Worm (Caenorhabditis elegans) whole organism, young adult: ENCODE results near the gene F16G10.14.
A peak's percentile ranks its signal among the peaks of the same experiment; 100 is the strongest.

Experiments used
- F22D6.2 ChIP-seq: sonication (generic microtip); optimal IDR thresholded peaks from 2 replicates; lab custom pipeline; 2016; ENCODE audit warnings: mild to moderate bottlenecking, missing genetic modification characterization, missing compliant biosample characterization
- T07F8.4 ChIP-seq: sonication (generic microtip); optimal IDR thresholded peaks from 2 replicates; lab custom pipeline; 2016; ENCODE audit warnings: mild to moderate bottlenecking, missing genetic modification characterization, moderate library complexity, missing compliant biosample characterization
- athp-1 ChIP-seq: sonication (generic microtip); optimal IDR thresholded peaks from 2 replicates; lab custom pipeline; 2017; ENCODE audit warnings: mild to moderate bottlenecking, missing genetic modification characterization, missing compliant biosample characterization
- ceh-79 ChIP-seq: sonication (generic microtip); optimal IDR thresholded peaks from 2 replicates; lab custom pipeline; 2017; ENCODE audit warnings: mild to moderate bottlenecking, missing genetic modification characterization, missing compliant biosample characterization
- die-1 ChIP-seq: sonication (generic microtip); optimal IDR thresholded peaks from 2 replicates; lab custom pipeline; 2016; ENCODE audit warnings: missing genotype, mild to moderate bottlenecking, missing genetic modification characterization, missing compliant biosample characterization
- egrh-3 ChIP-seq: fragments of 200-800 bp; sonication (Bioruptor generic); IDR thresholded peaks from 2 replicates; pipeline ENCODE4 v1.3.6; 2022; ENCODE audit warnings: missing genetic modification reagents, missing genetic modification characterization, missing compliant biosample characterization
- ets-4 ChIP-seq: fragments of 200-800 bp; sonication (Bioruptor generic); optimal IDR thresholded peaks from 2 replicates; lab custom pipeline; 2018; ENCODE audit warnings: mild to moderate bottlenecking, missing genetic modification characterization, missing compliant biosample characterization
- fkh-3 ChIP-seq: sonication (generic microtip); optimal IDR thresholded peaks from 2 replicates; lab custom pipeline; 2016; ENCODE audit warnings: mild to moderate bottlenecking, missing genetic modification characterization, missing compliant biosample characterization
- hrde-1 ChIP-seq: sonication (generic microtip); optimal IDR thresholded peaks from 2 replicates; lab custom pipeline; 2016; ENCODE audit warnings: missing genetic modification characterization, mild to moderate bottlenecking, missing compliant biosample characterization, moderate library complexity, missing genotype, missing genetic modification reagents, borderline replicate concordance
- hsf-1 ChIP-seq: fragments of 200-800 bp; sonication (Bioruptor generic); IDR thresholded peaks from 2 replicates; pipeline ENCODE4 v1.3.6; 2022; ENCODE audit warnings: missing genetic modification reagents, missing genetic modification characterization, missing compliant biosample characterization
- lsy-27 ChIP-seq: sonication (generic microtip); optimal IDR thresholded peaks from 2 replicates; lab custom pipeline; 2017; ENCODE audit warnings: missing genetic modification characterization, mild to moderate bottlenecking, missing compliant biosample characterization, antibody characterized with exemption, missing genotype, borderline replicate concordance; ENCODE audit not compliant: insufficient read depth
- mel-28 ChIP-seq: sonication (generic microtip); optimal IDR thresholded peaks from 2 replicates; lab custom pipeline; 2016; ENCODE audit warnings: borderline replicate concordance, mild to moderate bottlenecking, missing genetic modification characterization, missing compliant biosample characterization
- nfyb-1 ChIP-seq: fragments of 200-800 bp; sonication (Bioruptor generic); IDR thresholded peaks from 2 replicates; pipeline ENCODE4 v1.3.6; 2022; ENCODE audit warnings: missing genetic modification reagents, missing genetic modification characterization, missing compliant biosample characterization
- rpc-1 ChIP-seq, 2 experiments: fragments of 150-350 bp in 1 of 2; sonication (generic microtip) in 1 of 2; optimal IDR thresholded peaks; 2 replicates each; lab custom pipeline; 2014 to 2018; ENCODE audit warnings: missing biosample characterization in 1 of 2, missing genetic modification characterization in 1 of 2, missing genetic modification reagents in 1 of 2, missing genotype in 1 of 2
- snpc-4 ChIP-seq, 5 experiments: fragments of 150-350 bp in 1 of 5; sonication (generic microtip) in 4 of 5; optimal IDR thresholded peaks; 2 replicates each; lab custom pipeline; 2014 to 2018; ENCODE audit warnings: missing genetic modification characterization in 5 of 5, missing biosample characterization in 3 of 5, antibody characterized with exemption in 2 of 5, mild to moderate bottlenecking in 2 of 5, missing compliant biosample characterization in 2 of 5, missing genotype in 2 of 5, moderate library complexity in 2 of 5, missing genetic modification reagents in 1 of 5
- ztf-28 ChIP-seq: fragments of 200-800 bp; sonication (Bioruptor generic); IDR thresholded peaks from 2 replicates; pipeline ENCODE4 v1.3.6; 2022; ENCODE audit warnings: missing genetic modification reagents, missing genetic modification characterization, missing compliant biosample characterization

The F16G10.14 gene

ce11 chrII:2353012-2353411 is 45.8 kb downstream of the F16G10.14 start, which contains the start of gene F43C11.3:
Gene F43C11.3 (plus strand): TSS chrII:2353312.
- TF ChIP-seq nfyb-1 (GFP tag; lab: Robert Waterston, UW) (no peak), egrh-3 (no peak), hrde-1 (tag; lab: Kevin White, UChicago) (no peak), F22D6.2 (tag; lab: Kevin White, UChicago) (no peak), ceh-79 (tag; lab: Kevin White, UChicago) (no peak), lsy-27 (tag; lab: Kevin White, UChicago) (no peak), athp-1 (no peak), T07F8.4 (tag; lab: Kevin White, UChicago) (no peak), mel-28 (no peak), die-1 (tag; lab: Kevin White, UChicago) (no peak), ets-4 (GFP tag; lab: Kevin White, UChicago) (no peak), ztf-28 (GFP tag; lab: Robert Waterston, UW) (no peak)

- TF ChIP-seq snpc-4 (GFP tag; optimal IDR thresholded peaks at IDR 0.05; lab: Kevin White, UChicago): no peak
- TF ChIP-seq snpc-4 (tag; optimal IDR thresholded peaks at IDR 0.05; lab: Kevin White, UChicago): no peak
- no peak for TF ChIP-seq rpc-1 (optimal IDR thresholded peaks at IDR 0.05; lab: Kevin White, UChicago)
- no peak for TF ChIP-seq rpc-1 (tag; optimal IDR thresholded peaks at IDR 0.05; lab: Kevin White, UChicago)
- TF ChIP-seq fkh-3: no peak
Measured at ce11 chrII:2352546-2352945, 46.2 kb downstream of the F16G10.14 start, which contains the start of gene F43C11.10. Gene F43C11.10 (minus strand): TSS chrII:2352646.

- peak; percentile 93 for TF ChIP-seq hsf-1 (GFP tag; lab: Robert Waterston, UW)
Measured at ce11 chrII:2348005-2348404, 50.8 kb downstream of the F16G10.14 start.
